Fruit fly (Drosophila melanogaster) whole organism, prepupa: Measurements from ENCODE around the gene CG4829.

Experiments used
- Blimp-1 ChIP-seq: fragments of 200-800 bp; sonication (Bioruptor generic); optimal IDR thresholded peaks from 3 replicates; lab custom pipeline; 2017; ENCODE audit warnings: missing biosample characterization, missing genetic modification characterization, mild to moderate bottlenecking, moderate library complexity, missing genetic modification reagents
- CG1621 ChIP-seq: fragments of 200-800 bp; sonication (Bioruptor generic); optimal IDR thresholded peaks from 3 replicates; lab custom pipeline; 2018; ENCODE audit warnings: missing biosample characterization, mild to moderate bottlenecking, missing genetic modification characterization
- CG16779 ChIP-seq: fragments of 200-800 bp; sonication (Bioruptor generic); optimal IDR thresholded peaks from 3 replicates; lab custom pipeline; 2017; ENCODE audit warnings: missing biosample characterization, mild to moderate bottlenecking, missing genetic modification characterization
- CG6808 ChIP-seq: fragments of 200-800 bp; sonication (Bioruptor generic); optimal IDR thresholded peaks from 3 replicates; lab custom pipeline; 2017; ENCODE audit warnings: missing biosample characterization, missing genetic modification characterization, mild to moderate bottlenecking, moderate library complexity, missing genetic modification reagents
- CG8319 ChIP-seq: fragments of 200-800 bp; sonication (Bioruptor generic); optimal IDR thresholded peaks from 3 replicates; lab custom pipeline; 2016; ENCODE audit warnings: missing biosample characterization, missing genetic modification characterization
- Eip78C ChIP-seq: fragments of 200-800 bp; sonication (Bioruptor generic); peaks from one replicate; lab custom pipeline; 2016; ENCODE audit warnings: missing biosample characterization, missing genetic modification characterization
- Hr39 ChIP-seq: fragments of 200-800 bp; sonication (Bioruptor generic); optimal IDR thresholded peaks from 2 replicates; lab custom pipeline; 2016; ENCODE audit warnings: missing biosample characterization, missing genetic modification characterization
- OdsH ChIP-seq: fragments of 200-800 bp; sonication (Bioruptor generic); optimal IDR thresholded peaks from 3 replicates; lab custom pipeline; 2016; ENCODE audit warnings: missing biosample characterization, missing genetic modification characterization
- pdm3 ChIP-seq: fragments of 200-800 bp; sonication (Bioruptor generic); optimal IDR thresholded peaks from 3 replicates; lab custom pipeline; 2016; ENCODE audit warnings: missing biosample characterization, missing genetic modification characterization
- vri ChIP-seq: fragments of 200-800 bp; sonication (Bioruptor generic); optimal IDR thresholded peaks from 3 replicates; lab custom pipeline; 2016; ENCODE audit warnings: missing biosample characterization, mild to moderate bottlenecking, missing genetic modification characterization

DNA sequence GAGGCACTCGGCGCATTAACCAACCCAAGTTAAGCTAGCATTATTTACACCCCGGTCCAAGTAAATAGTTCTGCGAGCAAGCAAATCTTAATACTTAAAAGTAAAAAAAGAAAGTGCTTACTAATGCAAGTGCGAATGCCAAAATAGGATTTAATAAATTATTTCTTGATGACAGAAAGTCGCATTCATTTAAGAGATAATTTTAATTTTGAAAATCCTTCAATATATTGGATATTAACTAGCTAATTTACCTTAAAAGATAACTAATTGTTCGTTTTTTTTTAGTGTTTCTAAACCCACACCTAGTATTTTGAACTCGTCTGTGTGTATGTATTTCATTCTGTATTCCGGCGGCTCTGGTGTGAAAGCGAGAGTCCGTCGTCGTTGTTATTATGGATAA lies 43.2 kb downstream of the CG4829 start:
- no peak for TF ChIP-seq CG1621 (tag; lab: Kevin White, UChicago)
- no peak for TF ChIP-seq vri
- no peak for TF ChIP-seq CG16779 (tag; lab: Kevin White, UChicago)
- TF ChIP-seq CG6808 (GFP tag; lab: Kevin White, UChicago): no peak
- TF ChIP-seq CG8319 (GFP tag; lab: Kevin White, UChicago): no peak
- no peak for TF ChIP-seq Blimp-1 (GFP tag; lab: Kevin White, UChicago)
- peak; percentile 37 for TF ChIP-seq OdsH
- no peak for TF ChIP-seq Hr39 (GFP tag; lab: Kevin White, UChicago)
- TF ChIP-seq Eip78C (GFP tag; lab: Kevin White, UChicago): peak; percentile 75
- peak; percentile 30 for TF ChIP-seq pdm3 (GFP tag; lab: Kevin White, UChicago)
